Fruit fly (Drosophila melanogaster) S2 (cell line): ENCODE measurements around the gene CG42638.

ENCODE experiments used
- CG8478 ChIP-seq: fragments of >200 bp; optimal IDR thresholded peaks from 2 replicates; lab custom pipeline; 2018
- CTCF ChIP-seq, 2 experiments: fragments of >200 bp; optimal IDR thresholded peaks; 2 replicates each; lab custom pipeline; 2018

DNA sequence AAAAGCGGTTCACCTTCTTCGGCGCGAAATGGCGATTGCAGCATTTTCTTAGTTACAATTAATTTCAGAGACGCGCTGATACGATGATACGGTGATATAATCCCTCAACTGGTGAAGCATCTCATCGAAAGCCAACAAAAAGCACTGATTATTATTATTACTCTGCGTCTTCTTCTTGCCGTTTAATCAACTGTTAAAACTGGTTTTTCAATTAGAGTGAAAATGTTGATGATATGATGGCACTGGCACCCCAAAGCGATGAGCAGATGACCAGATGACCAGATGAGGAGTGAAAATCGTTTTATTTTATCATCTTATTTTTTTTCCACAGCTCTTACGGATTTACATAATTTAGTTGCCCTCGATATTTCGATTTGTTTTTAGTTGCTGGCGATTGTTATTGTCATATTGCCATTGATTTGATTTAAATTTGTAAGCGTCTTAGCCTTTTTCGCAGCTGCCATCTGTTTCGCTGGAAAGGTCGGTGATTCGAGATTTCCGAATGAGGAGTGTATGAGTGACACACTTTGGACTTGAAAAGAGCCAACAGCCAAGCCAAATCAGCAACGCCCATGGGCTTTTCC, 52.1 kb downstream of the CG42638 start:
- TF ChIP-seq CTCF (optimal IDR thresholded peaks at IDR 0.05; lab: Kevin White, UChicago): no peak
- TF ChIP-seq CG8478 (lab: Kevin White, UChicago): no peak
